Fruit fly (Drosophila melanogaster) whole organism, embryonic: ENCODE measurements around the gene CG2681.

Experiments used
- Antp ChIP-seq: fragments of 200-800 bp; sonication (Bioruptor generic); optimal IDR thresholded peaks from 3 replicates; lab custom pipeline; 2016; ENCODE audit warnings: missing biosample characterization, missing genetic modification characterization
- CG10147 ChIP-seq: fragments of 200-800 bp; sonication (Bioruptor generic); optimal IDR thresholded peaks from 2 replicates; lab custom pipeline; 2019; ENCODE audit warnings: missing biosample characterization, mild to moderate bottlenecking, missing genetic modification characterization, moderate library complexity
- CG10654 ChIP-seq: fragments of 200-800 bp; sonication (Bioruptor generic); optimal IDR thresholded peaks from 2 replicates; lab custom pipeline; 2016; ENCODE audit warnings: missing biosample characterization, missing genetic modification characterization
- CG12219 ChIP-seq: fragments of 200-800 bp; sonication (Bioruptor generic); optimal IDR thresholded peaks from 3 replicates; lab custom pipeline; 2018; ENCODE audit warnings: missing biosample characterization, mild to moderate bottlenecking, missing genetic modification characterization
- CG12744 ChIP-seq: fragments of 200-800 bp; sonication (Bioruptor generic); optimal IDR thresholded peaks from 2 replicates; lab custom pipeline; 2016; ENCODE audit warnings: missing biosample characterization, missing genetic modification characterization
- CG13287 ChIP-seq: fragments of 200-800 bp; sonication (Bioruptor generic); IDR thresholded peaks from 2 replicates; pipeline ENCODE4 v1.3.6; 2022; ENCODE audit warnings: missing biosample characterization, missing genetic modification characterization; ENCODE audit not compliant: partially characterized antibody
- CG13296 ChIP-seq: fragments of 200-800 bp; sonication (Bioruptor generic); optimal IDR thresholded peaks from 3 replicates; lab custom pipeline; 2018; ENCODE audit warnings: missing biosample characterization, mild to moderate bottlenecking, missing genetic modification characterization
- CG14014 ChIP-seq: fragments of 200-800 bp; sonication (Bioruptor generic); IDR thresholded peaks from 2 replicates; pipeline ENCODE4 v1.3.6; 2022; ENCODE audit warnings: missing biosample characterization, missing genetic modification characterization
- CG15269 ChIP-seq: fragments of 200-800 bp; sonication (Bioruptor generic); optimal IDR thresholded peaks from 2 replicates; lab custom pipeline; 2018; ENCODE audit warnings: missing biosample characterization, mild to moderate bottlenecking, missing genetic modification characterization, moderate library complexity
- CG17186 ChIP-seq: fragments of 200-800 bp; sonication (Bioruptor generic); optimal IDR thresholded peaks from 3 replicates; lab custom pipeline; 2017; ENCODE audit warnings: missing biosample characterization, missing genetic modification reagents, missing genetic modification characterization
- CG17612 ChIP-seq: fragments of 200-800 bp; sonication (Bioruptor generic); IDR thresholded peaks from 2 replicates; pipeline ENCODE4 v1.3.6; 2022; ENCODE audit warnings: missing biosample characterization, missing genetic modification characterization
- CG31365 ChIP-seq: fragments of 200-800 bp; sonication (Bioruptor generic); optimal IDR thresholded peaks from 2 replicates; lab custom pipeline; 2018; ENCODE audit warnings: missing biosample characterization, mild to moderate bottlenecking, missing genetic modification characterization
- CG32532 ChIP-seq: fragments of 200-800 bp; sonication (Bioruptor generic); IDR thresholded peaks from 2 replicates; pipeline ENCODE4 v1.3.6; 2022; ENCODE audit warnings: missing biosample characterization, missing genetic modification characterization
- CG34224 ChIP-seq: fragments of 200-800 bp; sonication (Bioruptor generic); IDR thresholded peaks from 3 replicates; pipeline ENCODE4 v1.3.6; 2022; ENCODE audit warnings: missing biosample characterization, missing genetic modification characterization; ENCODE audit not compliant: partially characterized antibody
- CG3995 ChIP-seq: fragments of 200-800 bp; sonication (Bioruptor generic); optimal IDR thresholded peaks from 3 replicates; lab custom pipeline; 2016; ENCODE audit warnings: missing biosample characterization, missing genetic modification characterization
- CG4404 ChIP-seq: fragments of 200-800 bp; sonication (Bioruptor generic); IDR thresholded peaks from 2 replicates; pipeline ENCODE4 v1.3.6; 2022; ENCODE audit warnings: missing biosample characterization, missing genetic modification characterization
- CG5245 ChIP-seq: fragments of 200-800 bp; sonication (Bioruptor generic); optimal IDR thresholded peaks from 3 replicates; lab custom pipeline; 2016; ENCODE audit warnings: missing biosample characterization, missing genetic modification characterization
- CG6813 ChIP-seq: fragments of 200-800 bp; sonication (Bioruptor generic); optimal IDR thresholded peaks from 2 replicates; lab custom pipeline; 2017; ENCODE audit warnings: missing biosample characterization, missing genetic modification characterization, mild to moderate bottlenecking, moderate library complexity, missing genetic modification reagents
- CG6854 ChIP-seq: fragments of 200-800 bp; sonication (Bioruptor generic); optimal IDR thresholded peaks from 3 replicates; lab custom pipeline; 2017; ENCODE audit warnings: missing biosample characterization, mild to moderate bottlenecking, missing genetic modification characterization
- CG7271 ChIP-seq: fragments of 200-800 bp; sonication (Bioruptor generic); optimal IDR thresholded peaks from 2 replicates; lab custom pipeline; 2018; ENCODE audit warnings: missing biosample characterization, mild to moderate bottlenecking, missing genetic modification characterization, moderate library complexity
- CG9215 ChIP-seq: fragments of 200-800 bp; sonication (Bioruptor generic); IDR thresholded peaks from 2 replicates; pipeline ENCODE4 v1.3.6; 2022; ENCODE audit warnings: missing biosample characterization, missing genetic modification characterization
- CG9727 ChIP-seq: fragments of 200-800 bp; sonication (Bioruptor generic); optimal IDR thresholded peaks from 3 replicates; lab custom pipeline; 2017; ENCODE audit warnings: missing biosample characterization, mild to moderate bottlenecking, missing genetic modification characterization
- CG9932 ChIP-seq: fragments of 200-800 bp; sonication (Bioruptor generic); IDR thresholded peaks from 2 replicates; pipeline ENCODE4 v1.3.6; 2022; ENCODE audit warnings: missing biosample characterization, missing genetic modification characterization
- Drgx ChIP-seq: fragments of 200-800 bp; sonication (Bioruptor generic); IDR thresholded peaks from 2 replicates; pipeline ENCODE4 v1.3.6; 2022; ENCODE audit warnings: missing biosample characterization, missing genetic modification characterization
- E2f2 ChIP-seq: fragments of 200-800 bp; sonication (Bioruptor generic); IDR thresholded peaks from 2 replicates; pipeline ENCODE4 v1.3.6; 2022; ENCODE audit warnings: missing biosample characterization, missing genetic modification characterization
- Gug ChIP-seq: fragments of 200-800 bp; sonication (Bioruptor generic); IDR thresholded peaks from 4 replicates; pipeline ENCODE4 v1.3.6; 2022; ENCODE audit warnings: missing biosample characterization, missing genetic modification characterization
- HLH4C ChIP-seq: fragments of 200-800 bp; sonication (Bioruptor generic); IDR thresholded peaks from 3 replicates; pipeline ENCODE4 v1.3.6; 2022; ENCODE audit warnings: missing biosample characterization, missing genetic modification characterization; ENCODE audit not compliant: partially characterized antibody
- Opbp ChIP-seq: fragments of 200-800 bp; sonication (Bioruptor generic); IDR thresholded peaks from 3 replicates; pipeline ENCODE4 v1.3.6; 2022; ENCODE audit warnings: missing biosample characterization, missing genetic modification characterization; ENCODE audit not compliant: partially characterized antibody
- Pdp1 ChIP-seq, 2 experiments: fragments of 200-800 bp; sonication (Bioruptor generic); optimal IDR thresholded peaks; 3 replicates each; lab custom pipeline; 2016; ENCODE audit warnings: missing biosample characterization in 2 of 2, missing genetic modification characterization in 2 of 2, mild to moderate bottlenecking in 1 of 2, moderate library complexity in 1 of 2
- Poxn ChIP-seq: fragments of 200-800 bp; sonication (Bioruptor generic); IDR thresholded peaks from 2 replicates; pipeline ENCODE4 v1.3.6; 2022; ENCODE audit warnings: missing biosample characterization, missing genetic modification characterization
- bab2 ChIP-seq: fragments of 200-800 bp; sonication (Bioruptor generic); optimal IDR thresholded peaks from 2 replicates; lab custom pipeline; 2016; ENCODE audit warnings: missing biosample characterization, missing genetic modification characterization
- bigmax ChIP-seq: fragments of 200-800 bp; sonication (Bioruptor generic); optimal IDR thresholded peaks from 2 replicates; lab custom pipeline; 2018; ENCODE audit warnings: missing biosample characterization, mild to moderate bottlenecking, missing genetic modification characterization
- btn ChIP-seq: fragments of 200-800 bp; sonication (Bioruptor generic); optimal IDR thresholded peaks from 2 replicates; lab custom pipeline; 2016; ENCODE audit warnings: missing biosample characterization, missing genetic modification characterization
- cad ChIP-seq: fragments of >200 bp; optimal IDR thresholded peaks from 2 replicates; lab custom pipeline; 2017; ENCODE audit warnings: missing biosample characterization, missing genetic modification characterization
- caup ChIP-seq: fragments of 200-800 bp; sonication (Bioruptor generic); optimal IDR thresholded peaks from 3 replicates; lab custom pipeline; 2017; ENCODE audit warnings: missing biosample characterization, mild to moderate bottlenecking, missing genetic modification characterization, moderate library complexity; ENCODE audit not compliant: severe bottlenecking
- cg ChIP-seq: fragments of 200-800 bp; sonication (Bioruptor generic); optimal IDR thresholded peaks from 3 replicates; lab custom pipeline; 2019; ENCODE audit warnings: missing biosample characterization, mild to moderate bottlenecking, missing genetic modification characterization, moderate library complexity
- crc ChIP-seq: fragments of 200-800 bp; sonication (Bioruptor generic); optimal IDR thresholded peaks from 2 replicates; lab custom pipeline; 2016; ENCODE audit warnings: missing biosample characterization, missing genetic modification characterization
- cwo ChIP-seq: fragments of 200-800 bp; sonication (Bioruptor generic); optimal IDR thresholded peaks from 3 replicates; lab custom pipeline; 2017; ENCODE audit warnings: missing biosample characterization, missing genetic modification characterization, mild to moderate bottlenecking, moderate library complexity, missing genetic modification reagents
- dmrt11E ChIP-seq: fragments of 200-800 bp; sonication (Bioruptor generic); optimal IDR thresholded peaks from 3 replicates; lab custom pipeline; 2018; ENCODE audit warnings: missing biosample characterization, mild to moderate bottlenecking, missing genetic modification characterization, moderate library complexity
- esg ChIP-seq: fragments of 200-800 bp; sonication (Bioruptor generic); conservative IDR thresholded peaks from 2 replicates; pipeline ENCODE4 v1.3.6; 2022; ENCODE audit warnings: missing biosample characterization, missing genetic modification characterization
- gcm2 ChIP-seq: fragments of 200-800 bp; sonication (Bioruptor generic); optimal IDR thresholded peaks from 2 replicates; lab custom pipeline; 2016; ENCODE audit warnings: missing biosample characterization, missing genetic modification characterization
- gfzf ChIP-seq: fragments of 200-800 bp; sonication (Bioruptor generic); optimal IDR thresholded peaks from 2 replicates; lab custom pipeline; 2016; ENCODE audit warnings: missing biosample characterization, mild to moderate bottlenecking, missing genetic modification characterization, moderate library complexity
- hb ChIP-seq: fragments of 200-800 bp; sonication (Bioruptor generic); IDR thresholded peaks from 3 replicates; pipeline ENCODE4 v1.3.6; 2022; ENCODE audit warnings: missing biosample characterization, missing genetic modification characterization; ENCODE audit not compliant: partially characterized antibody
- hth ChIP-seq: fragments of >200 bp; optimal IDR thresholded peaks from 2 replicates; lab custom pipeline; 2017; ENCODE audit warnings: inconsistent platforms
- pros ChIP-seq: fragments of 200-800 bp; sonication (Bioruptor generic); optimal IDR thresholded peaks from 3 replicates; lab custom pipeline; 2019; ENCODE audit warnings: missing biosample characterization, mild to moderate bottlenecking, missing genetic modification characterization, moderate library complexity
- pzg ChIP-seq: fragments of 200-800 bp; sonication (Bioruptor generic); optimal IDR thresholded peaks from 3 replicates; lab custom pipeline; 2018; ENCODE audit warnings: missing biosample characterization, mild to moderate bottlenecking, missing genetic modification characterization, moderate library complexity
- run ChIP-seq: fragments of 200-800 bp; sonication (Bioruptor generic); optimal IDR thresholded peaks from 3 replicates; lab custom pipeline; 2018; ENCODE audit warnings: missing biosample characterization, mild to moderate bottlenecking, missing genetic modification characterization
- sens-2 ChIP-seq: fragments of 200-800 bp; sonication (Bioruptor generic); IDR thresholded peaks from 2 replicates; pipeline ENCODE4 v1.3.6; 2022; ENCODE audit warnings: missing biosample characterization, missing genetic modification characterization
- sisA ChIP-seq: fragments of 200-800 bp; sonication (Bioruptor generic); IDR thresholded peaks from 2 replicates; pipeline ENCODE4 v1.3.6; 2022; ENCODE audit warnings: missing biosample characterization, missing genetic modification characterization
- sr ChIP-seq: fragments of 200-800 bp; sonication (Bioruptor generic); IDR thresholded peaks from 3 replicates; pipeline ENCODE4 v1.3.6; 2022; ENCODE audit warnings: missing biosample characterization, missing genetic modification characterization
- stwl ChIP-seq: fragments of 200-800 bp; sonication (Bioruptor generic); optimal IDR thresholded peaks from 3 replicates; lab custom pipeline; 2018; ENCODE audit warnings: missing biosample characterization, mild to moderate bottlenecking, missing genetic modification characterization, moderate library complexity

CG2681 gene

dm6 chrX:2714730-2715129, 6.2 kb downstream of the CG2681 start (continued):
- TF ChIP-seq Opbp (GFP tag; lab: Robert Waterston, UW): peak; percentile 28; the same call in 1 of the 3 replicates
- TF ChIP-seq CG15269 (tag; lab: Kevin White, UChicago): no peak
- TF ChIP-seq crc (GFP tag; lab: Kevin White, UChicago): no peak
- no peak for TF ChIP-seq hb (GFP tag; lab: Robert Waterston, UW)
- no peak for TF ChIP-seq run (tag; lab: Kevin White, UChicago)
- TF ChIP-seq CG7271: no peak
- TF ChIP-seq dmrt11E (tag; lab: Kevin White, UChicago): no peak
- TF ChIP-seq Gug (GFP tag; lab: Robert Waterston, UW): no peak
- no peak for TF ChIP-seq gcm2 (GFP tag; lab: Kevin White, UChicago)
- no peak for TF ChIP-seq bigmax
- no peak for TF ChIP-seq Poxn (GFP tag; lab: Robert Waterston, UW)
- no peak for TF ChIP-seq CG32532 (GFP tag; lab: Robert Waterston, UW)
- peak; percentile 85 for TF ChIP-seq CG3995
- no peak for TF ChIP-seq sens-2
- TF ChIP-seq CG13287: peak; percentile 62
- no peak for TF ChIP-seq Pdp1 (GFP tag; optimal IDR thresholded peaks at IDR 0.05; lab: Kevin White, UChicago)
- TF ChIP-seq caup: no peak
- no peak for TF ChIP-seq cwo (GFP tag; lab: Kevin White, UChicago)
- TF ChIP-seq CG4404 (GFP tag; lab: Robert Waterston, UW): no peak
- TF ChIP-seq esg (GFP tag; lab: Robert Waterston, UW): no peak
- TF ChIP-seq CG17186: no peak
- no peak for TF ChIP-seq hth (lab: Kevin White, UChicago)
- no peak for TF ChIP-seq Antp (GFP tag; lab: Kevin White, UChicago)
- TF ChIP-seq CG12744 (GFP tag; lab: Kevin White, UChicago): no peak
- TF ChIP-seq CG31365: no peak
- TF ChIP-seq sisA: no peak
- 0 out of 2 replicates have a peak, but pooled peaks have one; percentile 7 for TF ChIP-seq CG9932 (GFP tag; lab: Robert Waterston, UW)
- TF ChIP-seq stwl (tag; lab: Kevin White, UChicago): peak; percentile 24
- TF ChIP-seq CG13296 (GFP tag; lab: Kevin White, UChicago): no peak
- no peak for TF ChIP-seq btn (GFP tag; lab: Kevin White, UChicago)
- no peak for TF ChIP-seq cg (GFP tag; lab: Kevin White, UChicago)
- TF ChIP-seq CG6854 (GFP tag; lab: Kevin White, UChicago): no peak
- TF ChIP-seq CG10654: no peak
- peak; percentile 56 for TF ChIP-seq HLH4C
- no peak for TF ChIP-seq Drgx
- TF ChIP-seq pzg (GFP tag; lab: Kevin White, UChicago): peak; percentile 50
- no peak for TF ChIP-seq CG6813
- TF ChIP-seq E2f2: peak; percentile 80
- no peak for TF ChIP-seq CG9215 (GFP tag; lab: Robert Waterston, UW)
- TF ChIP-seq gfzf: peak; percentile 17
- no peak for TF ChIP-seq CG14014 (GFP tag; lab: Robert Waterston, UW)
- TF ChIP-seq CG17612 (GFP tag; lab: Robert Waterston, UW): no peak
- no peak for TF ChIP-seq CG10147 (GFP tag; lab: Kevin White, UChicago)
- TF ChIP-seq CG12219 (GFP tag; lab: Kevin White, UChicago): no peak
- TF ChIP-seq CG9727: no peak
- no peak for TF ChIP-seq cad
- no peak for TF ChIP-seq CG5245
- peak; percentile 37; the same call in 1 of the 3 replicates for TF ChIP-seq CG34224 (GFP tag; lab: Robert Waterston, UW)
- no peak for TF ChIP-seq pros (GFP tag; lab: Kevin White, UChicago)
- TF ChIP-seq sr (GFP tag; lab: Robert Waterston, UW): no peak
- TF ChIP-seq bab2: no peak
